Fruit fly (Drosophila melanogaster) whole organism, embryonic: ENCODE measurements around the gene Sodh2.

ENCODE experiments used
- CG1024 ChIP-seq: fragments of 200-800 bp; sonication (Bioruptor generic); IDR thresholded peaks from 2 replicates; pipeline ENCODE4 v1.3.6; 2022; ENCODE audit warnings: missing biosample characterization, missing genetic modification characterization
- CG11696 ChIP-seq: fragments of 200-800 bp; sonication (Bioruptor generic); IDR thresholded peaks from 2 replicates; pipeline ENCODE4 v1.3.6; 2022; ENCODE audit warnings: missing biosample characterization, missing genetic modification characterization
- CG12769 ChIP-seq: fragments of 200-800 bp; sonication (Bioruptor generic); optimal IDR thresholded peaks from 2 replicates; lab custom pipeline; 2019; ENCODE audit warnings: missing biosample characterization, mild to moderate bottlenecking, missing genetic modification characterization, moderate library complexity
- CG13287 ChIP-seq: fragments of 200-800 bp; sonication (Bioruptor generic); IDR thresholded peaks from 2 replicates; pipeline ENCODE4 v1.3.6; 2022; ENCODE audit warnings: missing biosample characterization, missing genetic modification characterization; ENCODE audit not compliant: partially characterized antibody
- CG14014 ChIP-seq: fragments of 200-800 bp; sonication (Bioruptor generic); IDR thresholded peaks from 2 replicates; pipeline ENCODE4 v1.3.6; 2022; ENCODE audit warnings: missing biosample characterization, missing genetic modification characterization
- CG15011 ChIP-seq: fragments of 200-800 bp; sonication (Bioruptor generic); optimal IDR thresholded peaks from 3 replicates; lab custom pipeline; 2018; ENCODE audit warnings: missing biosample characterization, mild to moderate bottlenecking, missing genetic modification characterization
- CG15696 ChIP-seq: fragments of 200-800 bp; sonication (Bioruptor generic); optimal IDR thresholded peaks from 2 replicates; lab custom pipeline; 2019; ENCODE audit warnings: missing biosample characterization, mild to moderate bottlenecking, missing genetic modification characterization, moderate library complexity
- CG2116 ChIP-seq: fragments of 200-800 bp; sonication (Bioruptor generic); optimal IDR thresholded peaks from 3 replicates; lab custom pipeline; 2018; ENCODE audit warnings: missing biosample characterization, mild to moderate bottlenecking, missing genetic modification characterization
- CG2129 ChIP-seq: fragments of 200-800 bp; sonication (Bioruptor generic); IDR thresholded peaks from 2 replicates; pipeline ENCODE4 v1.3.6; 2022; ENCODE audit warnings: missing biosample characterization, missing genetic modification characterization; ENCODE audit not compliant: partially characterized antibody
- CG31365 ChIP-seq: fragments of 200-800 bp; sonication (Bioruptor generic); optimal IDR thresholded peaks from 2 replicates; lab custom pipeline; 2018; ENCODE audit warnings: missing biosample characterization, mild to moderate bottlenecking, missing genetic modification characterization
- CG3726 ChIP-seq: fragments of 200-800 bp; sonication (Bioruptor generic); IDR thresholded peaks from 3 replicates; pipeline ENCODE4, ENCODE4 v1.3.6; 2022; ENCODE audit warnings: missing biosample characterization, missing genetic modification characterization
- CG43689 ChIP-seq: fragments of 200-800 bp; sonication (Bioruptor generic); IDR thresholded peaks from 2 replicates; pipeline ENCODE4 v1.3.6; 2022; ENCODE audit warnings: missing biosample characterization, missing genetic modification characterization
- CG6272 ChIP-seq: fragments of 200-800 bp; sonication (Bioruptor generic); IDR thresholded peaks from 2 replicates; pipeline ENCODE4 v1.3.6; 2022; ENCODE audit warnings: missing biosample characterization, missing genetic modification characterization
- CG6765 ChIP-seq: fragments of 200-800 bp; sonication (Bioruptor generic); optimal IDR thresholded peaks from 3 replicates; lab custom pipeline; 2017; ENCODE audit warnings: missing biosample characterization, mild to moderate bottlenecking, missing genetic modification characterization
- CG6791 ChIP-seq: fragments of 200-800 bp; sonication (Bioruptor generic); IDR thresholded peaks from 3 replicates; pipeline ENCODE4 v1.3.6; 2022; ENCODE audit warnings: missing biosample characterization, missing genetic modification characterization; ENCODE audit not compliant: partially characterized antibody
- CG6813 ChIP-seq: fragments of 200-800 bp; sonication (Bioruptor generic); optimal IDR thresholded peaks from 2 replicates; lab custom pipeline; 2017; ENCODE audit warnings: missing biosample characterization, missing genetic modification characterization, mild to moderate bottlenecking, moderate library complexity, missing genetic modification reagents
- CG7839 ChIP-seq: fragments of 200-800 bp; sonication (Bioruptor generic); optimal IDR thresholded peaks from 3 replicates; lab custom pipeline; 2018; ENCODE audit warnings: missing biosample characterization, mild to moderate bottlenecking, missing genetic modification characterization, moderate library complexity
- CG8478 ChIP-seq: fragments of >200 bp; optimal IDR thresholded peaks from 2 replicates; lab custom pipeline; 2018
- CG9817 ChIP-seq: fragments of 200-800 bp; sonication (Bioruptor generic); optimal IDR thresholded peaks from 2 replicates; lab custom pipeline; 2018; ENCODE audit warnings: missing biosample characterization, mild to moderate bottlenecking, missing genetic modification characterization, moderate library complexity
- Dbx ChIP-seq: fragments of 200-800 bp; sonication (Bioruptor generic); IDR thresholded peaks from 3 replicates; pipeline ENCODE4 v1.3.6; 2022; ENCODE audit warnings: missing biosample characterization, missing genetic modification characterization
- Dp ChIP-seq: fragments of 200-800 bp; sonication (Bioruptor generic); optimal IDR thresholded peaks from 2 replicates; lab custom pipeline; 2018; ENCODE audit warnings: missing biosample characterization, mild to moderate bottlenecking, missing genetic modification characterization, moderate library complexity
- HHEX ChIP-seq: fragments of 200-800 bp; sonication (Bioruptor generic); optimal IDR thresholded peaks from 3 replicates; lab custom pipeline; 2017; ENCODE audit warnings: missing biosample characterization, mild to moderate bottlenecking, missing genetic modification characterization, missing genetic modification reagents
- Hmr ChIP-seq: fragments of 200-800 bp; sonication (Bioruptor generic); optimal IDR thresholded peaks from 3 replicates; lab custom pipeline; 2017; ENCODE audit warnings: mild to moderate bottlenecking, missing biosample characterization, missing genetic modification reagents, missing genetic modification characterization
- Hmx ChIP-seq: fragments of 200-800 bp; sonication (Bioruptor generic); optimal IDR thresholded peaks from 2 replicates; lab custom pipeline; 2016; ENCODE audit warnings: missing biosample characterization, missing genetic modification characterization
- Hr51 ChIP-seq, 2 experiments: fragments of 200-800 bp; sonication (Bioruptor generic); optimal IDR thresholded peaks; 2 replicates in 1 of 2; 3 replicates in 1 of 2; lab custom pipeline; 2016 to 2018; ENCODE audit warnings: missing biosample characterization in 2 of 2, missing genetic modification characterization in 2 of 2, mild to moderate bottlenecking in 1 of 2, moderate library complexity in 1 of 2
- Lhr ChIP-seq: fragments of 200-800 bp; sonication (Bioruptor generic); optimal IDR thresholded peaks from 3 replicates; lab custom pipeline; 2017; ENCODE audit warnings: mild to moderate bottlenecking, missing biosample characterization, missing genetic modification reagents, missing genetic modification characterization
- MBD-R2 ChIP-seq: fragments of 200-800 bp; sonication (Bioruptor generic); IDR thresholded peaks from 2 replicates; pipeline ENCODE4 v1.3.6; 2022; ENCODE audit warnings: missing biosample characterization, missing genetic modification characterization
- NfI ChIP-seq: fragments of 200-800 bp; sonication (Bioruptor generic); optimal IDR thresholded peaks from 3 replicates; lab custom pipeline; 2018; ENCODE audit warnings: missing biosample characterization, mild to moderate bottlenecking, missing genetic modification characterization, moderate library complexity
- Oli ChIP-seq: fragments of 200-800 bp; sonication (Bioruptor generic); optimal IDR thresholded peaks from 2 replicates; lab custom pipeline; 2018; ENCODE audit warnings: missing biosample characterization, mild to moderate bottlenecking, missing genetic modification characterization, moderate library complexity
- Opbp ChIP-seq: fragments of 200-800 bp; sonication (Bioruptor generic); IDR thresholded peaks from 3 replicates; pipeline ENCODE4 v1.3.6; 2022; ENCODE audit warnings: missing biosample characterization, missing genetic modification characterization; ENCODE audit not compliant: partially characterized antibody
- Sin3A ChIP-seq: fragments of >200 bp; optimal IDR thresholded peaks from 2 replicates; lab custom pipeline; 2018
- ac ChIP-seq: fragments of 200-800 bp; sonication (Bioruptor generic); optimal IDR thresholded peaks from 3 replicates; lab custom pipeline; 2017; ENCODE audit warnings: missing biosample characterization, mild to moderate bottlenecking, missing genetic modification characterization
- az2 ChIP-seq: fragments of 200-800 bp; sonication (Bioruptor generic); optimal IDR thresholded peaks from 3 replicates; lab custom pipeline; 2016; ENCODE audit warnings: missing biosample characterization, missing genetic modification characterization
- cwo ChIP-seq: fragments of 200-800 bp; sonication (Bioruptor generic); optimal IDR thresholded peaks from 3 replicates; lab custom pipeline; 2017; ENCODE audit warnings: missing biosample characterization, missing genetic modification characterization, mild to moderate bottlenecking, moderate library complexity, missing genetic modification reagents
- da ChIP-seq: fragments of 200-800 bp; sonication (Bioruptor generic); optimal IDR thresholded peaks from 2 replicates; lab custom pipeline; 2016; ENCODE audit warnings: missing biosample characterization, missing genetic modification characterization
- dpn ChIP-seq, 2 experiments: fragments of 200-800 bp; sonication (Bioruptor generic); optimal IDR thresholded peaks; 3 replicates each; lab custom pipeline; 2016; ENCODE audit warnings: missing biosample characterization in 2 of 2, missing genetic modification characterization in 2 of 2
- fd102C ChIP-seq: fragments of 200-800 bp; sonication (Bioruptor generic); optimal IDR thresholded peaks from 2 replicates; lab custom pipeline; 2018; ENCODE audit warnings: missing biosample characterization, mild to moderate bottlenecking, missing genetic modification characterization, moderate library complexity
- fd96Cb ChIP-seq: fragments of 200-800 bp; sonication (Bioruptor generic); optimal IDR thresholded peaks from 2 replicates; lab custom pipeline; 2018; ENCODE audit warnings: missing biosample characterization, mild to moderate bottlenecking, missing genetic modification characterization, moderate library complexity
- jumu ChIP-seq: fragments of 200-800 bp; sonication (Bioruptor generic); optimal IDR thresholded peaks from 3 replicates; lab custom pipeline; 2016; ENCODE audit warnings: missing biosample characterization, missing genetic modification characterization
- lbe ChIP-seq: fragments of 200-800 bp; sonication (Bioruptor generic); optimal IDR thresholded peaks from 2 replicates; lab custom pipeline; 2016; ENCODE audit warnings: missing biosample characterization, mild to moderate bottlenecking, missing genetic modification characterization
- nerfin-2 ChIP-seq: fragments of 200-800 bp; sonication (Bioruptor generic); IDR thresholded peaks from 2 replicates; pipeline ENCODE4 v1.3.6; 2022; ENCODE audit warnings: missing biosample characterization, missing genetic modification characterization; ENCODE audit not compliant: partially characterized antibody
- nom ChIP-seq: fragments of 200-800 bp; sonication (Bioruptor generic); optimal IDR thresholded peaks from 2 replicates; lab custom pipeline; 2017; ENCODE audit warnings: missing biosample characterization, missing genetic modification characterization, mild to moderate bottlenecking, moderate library complexity, missing genetic modification reagents
- odd ChIP-seq: fragments of 200-800 bp; sonication (Bioruptor generic); optimal IDR thresholded peaks from 2 replicates; lab custom pipeline; 2017; ENCODE audit warnings: missing biosample characterization, mild to moderate bottlenecking, missing genetic modification characterization
- p53 ChIP-seq: fragments of 200-800 bp; sonication (Bioruptor generic); optimal IDR thresholded peaks from 2 replicates; lab custom pipeline; 2016; ENCODE audit warnings: missing biosample characterization, missing genetic modification characterization
- prd ChIP-seq, 3 experiments: fragments of >200 bp in 2 of 3; fragments of 200-800 bp in 1 of 3; sonication (Bioruptor generic) in 1 of 3; optimal IDR thresholded peaks in 2 of 3; IDR thresholded peaks in 1 of 3; 2 replicates in 2 of 3; 3 replicates in 1 of 3; pipeline versions ENCODE4 v1.3.6 to Lab custom; 2017 to 2022; ENCODE audit warnings: missing biosample characterization in 1 of 3, missing genetic modification characterization in 1 of 3
- pzg ChIP-seq: fragments of 200-800 bp; sonication (Bioruptor generic); optimal IDR thresholded peaks from 3 replicates; lab custom pipeline; 2018; ENCODE audit warnings: missing biosample characterization, mild to moderate bottlenecking, missing genetic modification characterization, moderate library complexity
- sqz ChIP-seq: fragments of 200-800 bp; sonication (Bioruptor generic); optimal IDR thresholded peaks from 3 replicates; lab custom pipeline; 2018; ENCODE audit warnings: missing biosample characterization, mild to moderate bottlenecking, missing genetic modification characterization
- sr ChIP-seq: fragments of 200-800 bp; sonication (Bioruptor generic); IDR thresholded peaks from 3 replicates; pipeline ENCODE4 v1.3.6; 2022; ENCODE audit warnings: missing biosample characterization, missing genetic modification characterization
- tap ChIP-seq: fragments of 200-800 bp; optimal IDR thresholded peaks from 3 replicates; lab custom pipeline; 2019; ENCODE audit warnings: missing biosample characterization, mild to moderate bottlenecking, missing genetic modification characterization, moderate library complexity

Gene Sodh2

dm6 chr3R:10885422-10886081 is 9.4 kb downstream of the Sodh2 start, which contains the start of gene Leash (continued):
- TF ChIP-seq CG11696: no peak
- no peak for TF ChIP-seq CG8478 (lab: Kevin White, UChicago)
- no peak for TF ChIP-seq tap (tag; lab: Kevin White, UChicago)
- no peak for TF ChIP-seq Hmx (GFP tag; lab: Kevin White, UChicago)
- no peak for TF ChIP-seq cwo (GFP tag; lab: Kevin White, UChicago)
- 0 out of 2 replicates have a peak, but pooled peaks have one; percentile 16 for TF ChIP-seq CG2129 (GFP tag; lab: Robert Waterston, UW)
- no peak for TF ChIP-seq CG31365 (tag; lab: Kevin White, UChicago)
- TF ChIP-seq sr: no peak
- TF ChIP-seq Sin3A (lab: Kevin White, UChicago): no peak
- no peak for TF ChIP-seq az2 (GFP tag; lab: Kevin White, UChicago)
- no peak for TF ChIP-seq CG6272 (GFP tag; lab: Robert Waterston, UW)
- no peak for TF ChIP-seq sqz (GFP tag; lab: Kevin White, UChicago)
- no peak for TF ChIP-seq jumu (GFP tag; lab: Kevin White, UChicago)
- no peak for TF ChIP-seq nom (GFP tag; lab: Kevin White, UChicago)
- TF ChIP-seq Dp: peak; percentile 73
- no peak for TF ChIP-seq CG7839 (tag; lab: Kevin White, UChicago)
- no peak for TF ChIP-seq NfI (GFP tag; lab: Kevin White, UChicago)
- no peak for TF ChIP-seq Hr51 (GFP tag; optimal IDR thresholded peaks at IDR 0.05; lab: Kevin White, UChicago)
- TF ChIP-seq CG1024 (GFP tag; lab: Robert Waterston, UW): no peak
- TF ChIP-seq odd (GFP tag; lab: Kevin White, UChicago): no peak
- no peak for TF ChIP-seq prd (optimal IDR thresholded peaks at IDR 0.05; lab: Kevin White, UChicago)
- TF ChIP-seq prd (GFP tag; IDR thresholded peaks at IDR 0.05; lab: Robert Waterston, UW): no peak
- no peak for TF ChIP-seq CG9817 (tag; lab: Kevin White, UChicago)
- no peak for TF ChIP-seq da (GFP tag; lab: Kevin White, UChicago)
- no peak for TF ChIP-seq ac (GFP tag; lab: Kevin White, UChicago)
- no peak for TF ChIP-seq CG14014 (GFP tag; lab: Robert Waterston, UW)
- TF ChIP-seq Opbp (GFP tag; lab: Robert Waterston, UW): no peak; the same call in 2 of the 3 replicates
- TF ChIP-seq Hmr (GFP tag; lab: Kevin White, UChicago): no peak
- TF ChIP-seq CG43689 (GFP tag; lab: Robert Waterston, UW): no peak
- TF ChIP-seq fd102C (GFP tag; lab: Kevin White, UChicago): no peak
- no peak for TF ChIP-seq Oli (tag; lab: Kevin White, UChicago)
- no peak for TF ChIP-seq CG15696 (tag; lab: Kevin White, UChicago)
- TF ChIP-seq HHEX: no peak
- peak; percentile 46 for TF ChIP-seq pzg (GFP tag; lab: Kevin White, UChicago)
- no peak for TF ChIP-seq lbe (GFP tag; lab: Kevin White, UChicago)
- TF ChIP-seq MBD-R2 (GFP tag; lab: Robert Waterston, UW): no peak; the same call in 1 of the 2 replicates
- no peak for TF ChIP-seq fd96Cb (tag; lab: Kevin White, UChicago)
- no peak for TF ChIP-seq CG15011 (GFP tag; lab: Kevin White, UChicago)
- peak; percentile 35 for TF ChIP-seq CG2116 (GFP tag; lab: Kevin White, UChicago)
- TF ChIP-seq nerfin-2 (GFP tag; lab: Robert Waterston, UW): no peak
- no peak for TF ChIP-seq Dbx (GFP tag; lab: Robert Waterston, UW)
- no peak for TF ChIP-seq CG12769 (tag; lab: Kevin White, UChicago)
- TF ChIP-seq Lhr (GFP tag; lab: Kevin White, UChicago): no peak
- peak; percentile 56 for TF ChIP-seq CG13287 (GFP tag; lab: Robert Waterston, UW)
- peak; percentile 66; the same call in 2 of the 3 replicates for TF ChIP-seq CG6791 (GFP tag; lab: Robert Waterston, UW)
- no peak for TF ChIP-seq p53 (GFP tag; lab: Kevin White, UChicago)
- no peak for TF ChIP-seq CG6765 (GFP tag; lab: Kevin White, UChicago)
- TF ChIP-seq dpn (GFP tag; optimal IDR thresholded peaks at IDR 0.05; lab: Kevin White, UChicago): no peak
- TF ChIP-seq CG6813 (GFP tag; lab: Kevin White, UChicago): no peak
- TF ChIP-seq CG3726: no peak
